Worm (Caenorhabditis elegans) whole organism, dauer: ENCODE measurements around the gene Y69E1A.1.
"Not testable (repeated sequence)": the region's sequence is repeated elsewhere in the genome, so short reads cannot be mapped to it uniquely, and the experiment has no call there.

ENCODE experiments used
- unc-62 ChIP-seq: sonication (generic microtip); optimal IDR thresholded peaks from 2 replicates; lab custom pipeline; 2017; ENCODE audit warnings: missing biosample characterization, missing genetic modification reagents, missing genetic modification characterization

Y69E1A.1 gene

DNA sequence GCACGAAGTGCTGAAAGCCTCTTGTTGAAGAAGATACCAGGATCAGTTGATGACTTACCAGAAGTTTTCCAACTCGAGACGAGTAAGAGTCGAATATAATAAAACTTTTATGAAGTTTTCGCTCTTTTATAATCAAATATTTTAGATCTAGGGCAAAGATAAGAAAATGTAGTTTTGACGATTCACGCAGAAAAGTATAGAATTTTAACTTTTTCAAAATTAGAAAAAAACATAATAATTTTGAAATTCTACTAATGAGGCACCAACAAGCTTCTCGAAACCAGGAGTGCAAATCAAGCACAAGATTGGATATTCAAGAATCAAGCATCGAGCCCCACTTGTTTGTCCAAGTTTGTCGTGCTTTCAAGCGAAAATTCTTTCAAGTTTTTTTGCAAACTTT lies at the start of gene Y69E1A.1:
Gene Y69E1A.1, minus strand, starts transcription at position 101 of the 400 bp plus-strand sequence.
- TF ChIP-seq unc-62 (GFP tag; lab: Kevin White, UChicago) = no peak

DNA sequence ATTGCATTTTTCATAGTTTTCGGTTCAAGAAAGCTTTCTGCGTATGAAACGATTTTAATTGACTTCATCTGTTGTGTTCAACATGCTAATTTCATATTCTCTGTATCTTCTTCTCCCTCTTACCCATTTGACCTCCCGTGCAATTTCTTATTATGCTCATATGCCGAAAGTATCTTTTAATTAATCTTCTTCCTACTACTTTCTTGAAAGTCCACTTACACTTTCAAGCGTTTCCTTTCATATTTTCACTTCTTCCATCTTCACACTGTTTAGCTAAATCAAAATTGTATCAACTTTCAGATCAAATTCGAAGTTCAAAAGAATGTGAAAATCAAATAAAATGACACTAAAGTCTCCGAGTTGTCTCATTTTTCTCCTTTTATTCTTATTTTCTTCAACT lies 42.0 kb upstream of the Y69E1A.1 start, which contains the start of gene F13H10.5:
Gene F13H10.5, plus strand, starts transcription at position 301 of the 400 bp plus-strand sequence.
- no peak for TF ChIP-seq unc-62 (GFP tag; lab: Kevin White, UChicago)

DNA sequence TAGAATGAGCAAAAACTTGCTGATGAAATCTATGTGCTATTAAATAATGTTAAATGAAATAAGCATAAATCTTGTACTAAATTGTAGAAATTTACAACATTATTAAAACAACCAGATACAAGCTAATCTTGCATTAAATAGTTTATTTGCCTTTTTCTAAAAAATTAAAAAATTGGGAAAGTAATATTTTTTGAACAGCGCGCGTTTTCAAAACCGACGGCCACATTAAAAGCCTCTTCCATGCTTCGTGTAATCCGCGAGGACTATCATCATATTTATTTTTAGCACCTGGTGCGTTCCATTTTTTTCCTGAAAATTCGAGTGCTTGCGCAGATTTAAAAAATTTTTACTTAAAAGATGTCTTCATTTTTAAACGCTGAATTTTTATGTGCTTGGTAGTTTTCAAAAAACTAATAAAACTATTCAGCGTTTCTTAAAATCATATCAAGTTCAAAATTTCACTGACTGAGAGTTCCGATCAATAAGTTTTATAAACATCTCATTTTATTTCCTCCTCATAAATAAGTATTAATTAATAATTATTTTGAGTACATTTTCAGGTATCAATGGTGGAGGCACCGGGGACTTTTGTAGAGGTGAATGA lies 38.7 kb upstream of the Y69E1A.1 start, which contains the start of gene Y43E12A.3:
Gene Y43E12A.3, plus strand, starts transcription at position 554 of the 604 bp plus-strand sequence.
- not testable (repeated sequence) for TF ChIP-seq unc-62 (GFP tag; lab: Kevin White, UChicago)

DNA sequence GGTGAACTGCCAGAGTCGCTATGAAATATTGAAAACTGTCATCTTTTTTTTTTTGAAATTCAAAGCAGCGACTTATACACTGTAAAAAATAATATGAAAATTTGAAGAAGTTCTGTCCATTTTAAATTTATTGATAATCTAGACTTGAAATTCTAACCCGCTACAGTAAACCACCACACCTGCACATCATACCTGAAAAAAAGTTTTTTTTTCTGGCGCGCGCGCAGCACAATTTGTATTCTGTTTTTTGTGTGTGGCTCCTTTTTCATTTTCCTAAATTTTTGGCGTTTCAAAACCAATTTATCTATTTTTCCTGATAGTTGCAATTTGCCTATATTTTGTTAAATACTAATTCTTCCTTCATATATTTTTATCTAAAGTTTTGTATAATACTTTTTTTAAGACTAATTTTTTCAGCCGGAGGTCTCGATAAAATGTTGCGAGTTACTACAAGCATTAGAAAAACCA lies 36.9 kb upstream of the Y69E1A.1 start, which contains the start of gene cyb-2.1:
Gene cyb-2.1, plus strand, starts transcription at position 418 of the 468 bp plus-strand sequence.
- TF ChIP-seq unc-62 (GFP tag; lab: Kevin White, UChicago) = no peak

DNA sequence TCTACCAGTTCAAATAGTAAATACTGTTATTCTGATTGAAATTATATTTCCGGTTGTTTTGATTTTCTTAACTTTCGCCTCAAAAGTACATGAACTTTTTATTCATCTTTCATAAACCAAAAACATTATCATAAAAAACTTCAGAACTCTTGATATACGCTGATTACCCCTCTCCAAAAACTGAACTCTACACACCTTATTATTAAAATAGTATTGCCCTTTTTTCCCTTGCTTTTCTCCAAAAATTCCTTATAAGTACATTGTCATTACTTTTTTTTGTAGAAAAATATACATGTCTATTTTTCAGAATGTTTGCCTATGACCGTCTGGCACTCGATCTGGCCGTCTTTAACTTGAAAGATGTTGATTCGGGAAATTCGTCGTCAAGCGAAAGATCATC lies 33.1 kb upstream of the Y69E1A.1 start, which contains the start of gene Y43E12A.2:
Gene Y43E12A.2, plus strand, starts transcription at position 301 of the 400 bp plus-strand sequence.
- no peak for TF ChIP-seq unc-62 (GFP tag; lab: Kevin White, UChicago)

DNA sequence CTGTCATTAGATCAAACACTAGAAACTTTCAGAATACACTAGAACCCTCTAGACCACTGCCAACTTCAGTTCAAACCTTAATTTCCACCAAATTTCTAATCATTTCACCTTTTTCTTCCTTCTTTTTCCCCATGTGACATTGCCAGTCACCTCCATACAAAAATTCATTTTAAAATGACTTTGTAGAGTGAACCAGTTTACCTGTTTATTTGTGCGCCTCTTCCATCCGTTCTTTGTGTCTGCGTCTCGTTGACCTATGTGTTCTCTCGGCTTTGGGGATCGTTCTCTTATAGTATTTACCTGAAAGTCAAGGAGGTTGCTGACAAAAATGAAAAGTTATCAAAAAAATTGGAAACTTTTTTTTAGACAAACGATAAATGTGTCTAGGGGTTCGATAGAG lies 31.9 kb upstream of the Y69E1A.1 start:
- no peak for TF ChIP-seq unc-62 (GFP tag; lab: Kevin White, UChicago)

DNA sequence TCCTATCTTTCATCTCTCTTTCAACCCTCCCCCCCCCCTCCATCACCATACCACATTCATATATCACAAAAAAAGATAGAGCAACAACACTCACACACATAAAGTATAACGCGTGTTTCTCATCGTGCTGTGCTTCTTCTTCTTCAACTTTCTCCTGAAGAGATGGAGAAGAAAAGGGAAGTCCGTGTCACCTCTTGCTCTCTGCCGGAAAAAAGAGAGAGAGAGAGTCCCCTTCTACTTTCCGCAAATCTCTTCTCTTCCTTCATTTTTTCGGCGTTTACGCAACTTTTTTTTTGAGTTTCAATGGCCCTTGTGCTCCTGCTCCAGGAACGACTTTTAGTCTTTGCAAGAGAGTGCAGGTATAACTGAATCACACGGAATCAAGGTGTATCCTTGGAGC lies 31.0 kb upstream of the Y69E1A.1 start:
- no peak for TF ChIP-seq unc-62 (GFP tag; lab: Kevin White, UChicago)

DNA sequence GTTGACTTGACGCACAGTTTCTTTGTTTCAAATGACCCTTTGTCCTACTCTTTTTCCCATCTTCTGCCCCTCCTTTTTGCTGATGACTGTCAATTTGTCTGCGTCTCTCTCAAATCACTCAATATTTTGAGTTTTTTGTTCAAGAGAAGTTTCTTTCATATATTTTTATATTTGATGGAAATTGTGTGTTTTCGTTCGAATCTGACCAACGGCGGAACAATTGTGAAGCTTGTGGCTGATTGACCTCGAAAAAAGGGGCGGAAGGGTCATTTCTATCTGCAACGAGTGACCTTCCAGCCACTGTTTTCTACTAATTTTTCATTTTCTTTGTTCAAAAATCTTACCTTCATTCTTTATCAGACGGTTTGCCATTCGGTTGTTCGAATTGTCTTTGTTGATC lies 29.9 kb upstream of the Y69E1A.1 start:
- no peak for TF ChIP-seq unc-62 (GFP tag; lab: Kevin White, UChicago)

DNA sequence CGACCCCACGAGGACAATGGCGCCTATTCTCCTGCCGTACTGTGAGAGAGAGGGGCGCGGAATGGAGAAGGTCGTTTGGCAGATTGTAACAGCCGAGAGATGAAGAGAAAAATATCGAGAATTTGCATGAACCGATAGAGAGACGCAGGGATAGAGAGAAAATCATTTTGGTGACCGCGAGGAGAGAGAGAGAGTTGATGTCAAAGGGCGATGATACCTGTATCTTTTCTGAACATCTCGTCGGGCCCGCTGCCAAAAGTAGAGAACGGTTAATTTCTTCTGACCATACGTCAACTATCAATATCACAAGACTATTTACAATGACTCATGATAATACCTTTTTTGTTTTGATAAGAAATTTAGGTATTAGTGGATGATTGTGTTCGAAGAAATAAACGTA lies 27.3 kb upstream of the Y69E1A.1 start:
- no peak for TF ChIP-seq unc-62 (GFP tag; lab: Kevin White, UChicago)

DNA sequence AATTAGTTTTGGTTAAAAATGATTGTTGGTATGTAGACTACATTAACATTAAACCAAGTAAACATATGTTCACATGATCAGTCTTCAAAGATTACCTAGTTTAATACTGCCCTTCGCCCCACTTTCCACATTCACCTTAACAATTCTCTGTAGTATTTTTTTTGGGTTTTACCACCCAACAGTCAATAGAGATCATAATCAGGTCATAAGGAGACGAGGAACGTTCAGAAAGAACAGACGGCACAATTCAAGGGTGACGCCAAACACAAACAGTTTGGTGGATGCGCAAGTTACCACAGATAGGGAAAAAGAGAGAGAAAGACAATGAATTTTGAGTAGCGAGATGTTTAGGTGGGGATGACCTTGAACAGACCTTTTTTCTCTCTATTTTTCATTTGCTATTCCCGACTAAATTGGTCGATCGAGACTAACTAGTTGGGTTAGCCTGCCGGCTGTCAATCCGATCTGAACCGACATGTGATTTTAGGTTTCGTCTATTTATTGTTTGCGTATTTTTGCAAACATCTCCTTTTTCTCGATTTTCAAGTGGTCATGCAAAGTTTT lies 23.0 kb upstream of the Y69E1A.1 start:
- no peak for TF ChIP-seq unc-62 (GFP tag; lab: Kevin White, UChicago)

DNA sequence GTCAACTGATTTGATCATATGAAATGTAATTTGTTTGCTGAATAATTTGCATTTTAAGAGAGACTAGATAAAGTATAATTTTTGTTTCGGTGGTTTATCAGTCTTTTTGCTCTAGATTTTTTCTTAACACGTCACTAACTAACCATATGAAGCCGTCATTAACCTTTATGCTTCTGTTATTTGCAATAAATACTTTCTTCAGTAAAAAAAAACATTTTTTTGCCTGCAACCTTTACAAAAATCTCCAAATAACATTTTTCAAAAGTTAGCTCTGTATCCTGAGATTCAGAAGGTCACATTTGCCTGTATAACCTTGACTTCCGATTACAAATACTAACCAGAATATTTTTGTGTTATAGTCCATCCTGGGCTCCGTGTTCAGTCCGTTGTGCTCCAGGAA lies 22.1 kb upstream of the Y69E1A.1 start:
- no peak for TF ChIP-seq unc-62 (GFP tag; lab: Kevin White, UChicago)

DNA sequence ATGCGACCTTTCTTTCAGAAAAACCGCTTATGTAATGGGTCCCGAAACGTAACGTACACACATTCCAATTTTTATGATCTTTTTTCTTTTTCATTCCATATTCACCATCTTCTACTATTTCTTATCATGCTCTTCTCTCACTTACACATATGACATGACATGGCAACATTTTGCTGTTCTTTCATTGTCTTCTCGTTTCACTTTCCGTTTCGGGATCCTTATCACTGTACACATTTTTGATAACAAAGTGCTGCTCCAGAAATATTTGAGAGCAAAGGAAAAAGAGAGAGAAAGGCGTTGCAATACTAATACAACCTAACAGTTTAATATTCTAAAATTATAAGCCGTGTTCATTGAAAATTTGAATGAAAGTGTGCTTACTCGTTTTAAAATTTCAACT lies 21.6 kb upstream of the Y69E1A.1 start:
- no peak for TF ChIP-seq unc-62 (GFP tag; lab: Kevin White, UChicago)

DNA sequence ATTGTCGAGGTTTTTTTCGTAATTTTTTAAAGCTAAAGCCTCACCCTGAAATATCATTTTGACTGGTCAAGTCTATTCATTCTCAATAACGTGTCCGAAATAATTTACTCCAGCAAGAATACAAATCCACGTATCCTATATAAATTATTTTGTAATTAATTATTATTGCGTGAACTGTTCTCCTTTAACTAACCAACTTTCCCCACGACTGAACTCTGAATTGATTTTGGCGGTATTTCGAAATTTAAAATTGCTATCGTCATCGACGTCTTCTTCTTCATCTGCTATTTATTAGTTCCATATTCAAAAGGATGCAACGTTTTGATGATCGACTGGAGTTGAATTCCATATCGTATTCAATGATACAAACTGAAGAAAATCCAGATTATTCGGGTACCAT lies 17.7 kb upstream of the Y69E1A.1 start, which contains the start of the genes aqp-3 and Y69E1A.8:
Gene aqp-3, minus strand, starts transcription at position 101 of the 400 bp plus-strand sequence.
Gene Y69E1A.8, plus strand, starts transcription at position 246 of the 400 bp plus-strand sequence.
- TF ChIP-seq unc-62 (GFP tag; lab: Kevin White, UChicago) = no peak

DNA sequence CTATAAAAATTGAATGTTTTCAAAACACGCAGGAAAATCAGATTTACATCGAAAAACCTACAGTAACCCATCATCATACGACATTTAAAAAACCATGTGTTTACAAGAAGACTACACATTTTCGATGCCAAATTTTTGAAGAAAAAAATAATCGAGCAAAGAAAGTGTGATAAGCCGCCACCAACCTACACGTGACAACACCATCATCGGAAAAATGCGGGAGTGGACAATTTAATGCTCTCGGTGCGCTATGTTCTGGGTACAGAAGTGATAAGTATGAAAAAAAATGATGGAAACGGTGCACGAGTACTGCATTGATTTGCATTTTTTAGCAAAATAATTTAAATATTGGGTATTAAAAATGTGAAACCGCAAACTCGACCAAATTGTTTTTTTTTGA lies 16.0 kb upstream of the Y69E1A.1 start:
- TF ChIP-seq unc-62 (GFP tag; lab: Kevin White, UChicago) = no peak

DNA sequence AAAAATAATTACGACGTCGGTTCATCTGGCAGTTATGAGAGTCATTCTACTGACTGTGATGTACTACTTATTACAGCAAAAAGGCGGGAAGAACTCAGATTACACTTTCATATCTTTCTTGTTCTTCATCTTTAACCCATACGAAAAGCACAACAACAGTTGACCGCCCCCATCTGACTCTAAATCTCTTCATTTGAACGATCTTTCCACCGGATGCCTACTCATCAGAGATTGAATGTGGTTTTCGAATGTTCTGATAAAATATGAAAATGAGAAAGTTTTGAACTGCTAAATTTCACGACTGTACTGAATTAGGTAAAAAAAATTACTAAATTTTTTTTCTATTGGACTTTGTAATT lies 9.5 kb upstream of the Y69E1A.1 start, which contains the start of gene sri-19:
Gene sri-19, plus strand, starts transcription at position 143 of the 359 bp plus-strand sequence.
- TF ChIP-seq unc-62 (GFP tag; lab: Kevin White, UChicago) = no peak

DNA sequence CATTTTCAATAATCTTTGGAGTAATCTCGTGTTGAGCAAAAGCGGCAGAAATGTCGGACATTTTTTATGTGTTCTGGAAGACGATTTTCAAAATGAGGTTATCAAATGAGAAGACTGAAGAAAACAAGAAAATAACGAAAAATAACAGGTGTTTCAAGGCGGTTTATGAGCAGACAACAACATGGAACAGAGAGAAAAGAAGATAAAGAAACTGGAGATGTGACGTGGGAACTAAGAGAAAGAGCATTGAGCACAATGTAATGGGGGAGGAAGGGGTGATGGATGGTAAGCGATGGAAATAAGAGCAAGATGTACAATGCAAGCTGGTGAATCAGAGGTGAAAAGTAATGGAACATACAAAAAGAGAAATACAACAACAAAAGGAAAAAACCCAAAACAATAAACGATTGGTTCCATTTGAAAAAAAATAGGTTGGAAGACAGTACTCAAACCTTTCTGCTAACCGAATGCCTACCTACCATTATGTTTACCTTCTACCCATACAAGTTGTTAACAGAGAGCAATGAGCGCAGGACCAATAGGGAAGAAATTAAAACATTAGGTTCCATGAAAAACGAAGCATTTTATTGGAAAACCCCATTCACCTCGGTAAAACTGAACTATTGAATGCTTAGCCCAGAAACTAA lies 9.0 kb upstream of the Y69E1A.1 start, which contains the start of gene Y69E1A.5:
Gene Y69E1A.5, minus strand, starts transcription at position 73 of the 647 bp plus-strand sequence.
- TF ChIP-seq unc-62 (GFP tag; lab: Kevin White, UChicago) = no peak
